Worm (Caenorhabditis elegans): ENCODE measurements around the gene scc-3.

DNA sequence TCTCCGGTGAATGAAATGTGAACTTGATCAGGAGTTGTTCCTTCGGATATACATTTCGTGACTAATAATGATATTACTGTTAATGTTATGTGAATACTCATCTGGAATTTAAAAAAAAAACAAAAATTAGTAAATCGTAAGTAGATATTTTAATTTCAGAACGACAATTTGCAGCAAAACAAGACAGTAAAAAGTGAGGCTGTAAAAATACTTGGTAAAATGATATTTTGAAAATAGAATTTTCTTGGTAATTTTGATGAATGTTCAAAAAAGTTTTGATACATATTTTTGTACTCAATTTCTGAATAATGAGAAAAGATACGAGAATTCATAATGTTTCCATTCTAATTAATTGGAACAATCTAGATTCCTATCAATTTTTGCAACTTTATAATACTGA lies 4.1 kb upstream of the scc-3 start, which contains the start of gene papl-1:
- TF ChIP-seq snpc-3.4 (tag; optimal IDR thresholded peaks at IDR 0.05) (no peak), hsf-1 (GFP tag; IDR thresholded peaks at IDR 0.05) (no peak)
